Worm (Caenorhabditis elegans) whole organism, L1 larva: ENCODE measurements around the gene C24H11.2.

Source experiments
- C04F5.9 ChIP-seq: sonication (generic microtip); optimal IDR thresholded peaks from 2 replicates; lab custom pipeline; 2016; ENCODE audit warnings: missing genetic modification characterization, missing compliant biosample characterization
- C16A3.4 ChIP-seq: fragments of 150-350 bp; optimal IDR thresholded peaks from 2 replicates; lab custom pipeline; 2014; ENCODE audit warnings: missing biosample characterization, missing genetic modification characterization
- alr-1 ChIP-seq: fragments of 200-800 bp; sonication (Bioruptor generic); optimal IDR thresholded peaks from 2 replicates; lab custom pipeline; 2018; ENCODE audit warnings: borderline replicate concordance, mild to moderate bottlenecking, missing genetic modification characterization, missing compliant biosample characterization
- ama-1 ChIP-seq: fragments of 150-350 bp; optimal IDR thresholded peaks from 2 replicates; lab custom pipeline; 2014
- ceh-63 ChIP-seq: fragments of 200-800 bp; sonication (Bioruptor generic); optimal IDR thresholded peaks from 2 replicates; lab custom pipeline; 2018; ENCODE audit warnings: mild to moderate bottlenecking, missing genetic modification characterization, missing compliant biosample characterization
- ceh-8 ChIP-seq: fragments of 200-800 bp; sonication (Bioruptor generic); optimal IDR thresholded peaks from 2 replicates; lab custom pipeline; 2018; ENCODE audit warnings: mild to moderate bottlenecking, missing genetic modification characterization, moderate library complexity, missing compliant biosample characterization
- ceh-82 ChIP-seq, 3 experiments: fragments of 150-350 bp in 1 of 3; sonication (generic microtip) in 2 of 3; optimal IDR thresholded peaks; 2 replicates each; lab custom pipeline; 2014 to 2017; ENCODE audit warnings: missing biosample characterization in 3 of 3, missing genetic modification characterization in 3 of 3
- ceh-90 ChIP-seq: sonication (generic microtip); optimal IDR thresholded peaks from 2 replicates; lab custom pipeline; 2016; ENCODE audit warnings: missing genetic modification characterization, missing compliant biosample characterization
- dpl-1 ChIP-seq, 3 experiments: fragments of 150-350 bp in 2 of 3; sonication (generic microtip) in 1 of 3; optimal IDR thresholded peaks; 2 replicates each; lab custom pipeline; 2014 to 2017; ENCODE audit warnings: missing biosample characterization in 3 of 3, missing genetic modification characterization in 3 of 3, missing genetic modification reagents in 3 of 3
- efl-1 ChIP-seq, 4 experiments: fragments of 150-350 bp; optimal IDR thresholded peaks in 3 of 4; peaks in 1 of 4; 1 replicate in 1 of 4; 2 replicates in 3 of 4; lab custom pipeline; 2014; ENCODE audit warnings: missing biosample characterization in 2 of 4, missing genetic modification characterization in 2 of 4, missing genetic modification reagents in 2 of 4
- egl-27 ChIP-seq, 2 experiments: fragments of 150-350 bp in 1 of 2; sonication (generic microtip); optimal IDR thresholded peaks; 3 replicates each; lab custom pipeline; 2017 to 2018; ENCODE audit warnings: missing biosample characterization in 2 of 2, missing genetic modification characterization in 2 of 2, missing genetic modification reagents in 2 of 2
- elt-3 ChIP-seq, 6 experiments: fragments of 150-350 bp in 1 of 6; sonication (generic microtip); optimal IDR thresholded peaks; 2 replicates each; lab custom pipeline; 2017 to 2018; ENCODE audit warnings: missing biosample characterization in 6 of 6, missing genetic modification characterization in 6 of 6, inconsistent platforms in 1 of 6
- fkh-10 ChIP-seq: sonication (generic microtip); optimal IDR thresholded peaks from 2 replicates; lab custom pipeline; 2017; ENCODE audit warnings: missing biosample characterization, missing genetic modification reagents, missing genetic modification characterization
- fos-1 ChIP-seq: fragments of 150-350 bp; optimal IDR thresholded peaks from 2 replicates; lab custom pipeline; 2014; ENCODE audit warnings: missing biosample characterization, missing genetic modification characterization
- grh-1 ChIP-seq: fragments of 200-800 bp; sonication (Bioruptor generic); IDR thresholded peaks from 2 replicates; pipeline ENCODE4 v1.3.6; 2022; ENCODE audit warnings: missing genetic modification reagents, missing genetic modification characterization, missing compliant biosample characterization
- hpl-2 ChIP-seq: fragments of 150-350 bp; optimal IDR thresholded peaks from 2 replicates; lab custom pipeline; 2014; ENCODE audit warnings: missing biosample characterization, missing genetic modification reagents, missing genetic modification characterization
- irx-1 ChIP-seq: sonication (generic microtip); optimal IDR thresholded peaks from 2 replicates; lab custom pipeline; 2016; ENCODE audit warnings: missing genetic modification characterization, missing compliant biosample characterization
- isw-1 ChIP-seq: fragments of 200-800 bp; sonication (Bioruptor generic); IDR thresholded peaks from 2 replicates; pipeline ENCODE4 v1.3.6; 2022; ENCODE audit warnings: missing genetic modification characterization, missing compliant biosample characterization
- jun-1 ChIP-seq: fragments of 150-350 bp; optimal IDR thresholded peaks from 2 replicates; lab custom pipeline; 2014; ENCODE audit warnings: missing biosample characterization, missing genetic modification reagents, missing genetic modification characterization
- lin-14 ChIP-seq: fragments of 200-800 bp; sonication (Bioruptor generic); optimal IDR thresholded peaks from 2 replicates; lab custom pipeline; 2018; ENCODE audit warnings: mild to moderate bottlenecking, missing genetic modification characterization, moderate library complexity, missing compliant biosample characterization
- lin-35 ChIP-seq, 2 experiments: fragments of 150-350 bp; optimal IDR thresholded peaks; 2 replicates each; lab custom pipeline; 2014; ENCODE audit warnings: missing biosample characterization in 2 of 2, missing genetic modification characterization in 2 of 2, missing genetic modification reagents in 2 of 2
- lir-3 ChIP-seq: sonication (generic microtip); optimal IDR thresholded peaks from 2 replicates; lab custom pipeline; 2016; ENCODE audit warnings: mild to moderate bottlenecking, missing genetic modification characterization, moderate library complexity, missing compliant biosample characterization; ENCODE audit not compliant: poor library complexity
- lsy-2 ChIP-seq, 2 experiments: fragments of 150-350 bp; optimal IDR thresholded peaks; 2 replicates each; lab custom pipeline; 2014; ENCODE audit warnings: missing biosample characterization in 2 of 2, missing genetic modification characterization in 2 of 2
- mdl-1 ChIP-seq, 2 experiments: fragments of 150-350 bp; optimal IDR thresholded peaks; 2 replicates each; lab custom pipeline; 2014 to 2017; ENCODE audit warnings: missing biosample characterization in 2 of 2, missing genetic modification characterization in 2 of 2, inconsistent platforms in 1 of 2
- mef-2 ChIP-seq: fragments of 150-350 bp; optimal IDR thresholded peaks from 2 replicates; lab custom pipeline; 2014; ENCODE audit warnings: missing biosample characterization, missing genetic modification characterization
- mep-1 ChIP-seq: fragments of 150-350 bp; optimal IDR thresholded peaks from 2 replicates; lab custom pipeline; 2014; ENCODE audit warnings: missing biosample characterization, missing genetic modification characterization
- nhr-11 ChIP-seq: fragments of 150-350 bp; optimal IDR thresholded peaks from 2 replicates; lab custom pipeline; 2014; ENCODE audit warnings: missing biosample characterization, missing genetic modification characterization
- nhr-12 ChIP-seq: sonication (generic microtip); optimal IDR thresholded peaks from 2 replicates; lab custom pipeline; 2017; ENCODE audit warnings: missing biosample characterization, missing genetic modification characterization
- nhr-19 ChIP-seq: fragments of 200-800 bp; sonication (Bioruptor generic); conservative IDR thresholded peaks from 2 replicates; pipeline ENCODE4 v1.3.6; 2022; ENCODE audit warnings: missing genetic modification characterization, missing compliant biosample characterization
- nhr-20 ChIP-seq: sonication (generic microtip); optimal IDR thresholded peaks from 2 replicates; lab custom pipeline; 2016; ENCODE audit warnings: mild to moderate bottlenecking, missing genetic modification characterization, missing compliant biosample characterization
- nhr-71 ChIP-seq: sonication (generic microtip); optimal IDR thresholded peaks from 2 replicates; lab custom pipeline; 2016; ENCODE audit warnings: mild to moderate bottlenecking, missing genetic modification characterization, moderate library complexity, missing compliant biosample characterization
- nhr-84 ChIP-seq: sonication (generic microtip); optimal IDR thresholded peaks from 2 replicates; lab custom pipeline; 2017; ENCODE audit warnings: missing biosample characterization, missing genetic modification characterization
- pag-3 ChIP-seq: sonication (generic microtip); optimal IDR thresholded peaks from 2 replicates; lab custom pipeline; 2017; ENCODE audit warnings: missing genetic modification characterization, mild to moderate bottlenecking, missing compliant biosample characterization, antibody characterized with exemption, borderline replicate concordance; ENCODE audit not compliant: insufficient read depth
- pax-3 ChIP-seq: fragments of 200-800 bp; sonication (Bioruptor generic); optimal IDR thresholded peaks from 2 replicates; lab custom pipeline; 2018; ENCODE audit warnings: mild to moderate bottlenecking, missing genetic modification characterization, moderate library complexity, missing compliant biosample characterization
- skn-1 ChIP-seq: fragments of 150-350 bp; optimal IDR thresholded peaks from 2 replicates; lab custom pipeline; 2014; ENCODE audit warnings: missing biosample characterization, missing genetic modification characterization
- sox-4 ChIP-seq: sonication (generic microtip); optimal IDR thresholded peaks from 2 replicates; lab custom pipeline; 2016; ENCODE audit warnings: missing genetic modification characterization, missing compliant biosample characterization
- sptf-1 ChIP-seq: fragments of 150-350 bp; optimal IDR thresholded peaks from 2 replicates; lab custom pipeline; 2014; ENCODE audit warnings: missing biosample characterization, missing genetic modification characterization
- sup-37 ChIP-seq: fragments of 200-800 bp; sonication (Bioruptor generic); optimal IDR thresholded peaks from 2 replicates; lab custom pipeline; 2018; ENCODE audit warnings: mild to moderate bottlenecking, missing genetic modification characterization, missing compliant biosample characterization
- swsn-7 ChIP-seq: sonication (generic microtip); optimal IDR thresholded peaks from 2 replicates; lab custom pipeline; 2016; ENCODE audit warnings: missing genetic modification characterization, missing compliant biosample characterization
- tbx-2 ChIP-seq: sonication (generic microtip); optimal IDR thresholded peaks from 2 replicates; lab custom pipeline; 2016; ENCODE audit warnings: missing genetic modification characterization, missing compliant biosample characterization
- unc-130 ChIP-seq: fragments of 150-350 bp; optimal IDR thresholded peaks from 2 replicates; lab custom pipeline; 2017; ENCODE audit warnings: missing biosample characterization, missing genetic modification characterization, inconsistent platforms
- unc-30 ChIP-seq: sonication (generic microtip); optimal IDR thresholded peaks from 2 replicates; lab custom pipeline; 2017; ENCODE audit warnings: missing biosample characterization, missing genetic modification characterization
- unc-62 ChIP-seq: fragments of 150-350 bp; optimal IDR thresholded peaks from 2 replicates; lab custom pipeline; 2014; ENCODE audit warnings: missing biosample characterization, missing genetic modification reagents, missing genetic modification characterization
- xbp-1 ChIP-seq: sonication (generic microtip); optimal IDR thresholded peaks from 2 replicates; lab custom pipeline; 2016; ENCODE audit warnings: missing genetic modification characterization, missing compliant biosample characterization
- zag-1 ChIP-seq: fragments of 150-350 bp; optimal IDR thresholded peaks from 2 replicates; lab custom pipeline; 2014; ENCODE audit warnings: missing biosample characterization, missing genetic modification characterization
- ztf-11 ChIP-seq, 2 experiments: sonication (generic microtip); optimal IDR thresholded peaks; 2 replicates each; lab custom pipeline; 2016 to 2017; ENCODE audit warnings: missing genetic modification characterization in 2 of 2, missing biosample characterization in 1 of 2, missing compliant biosample characterization in 1 of 2

The C24H11.2 gene

DNA sequence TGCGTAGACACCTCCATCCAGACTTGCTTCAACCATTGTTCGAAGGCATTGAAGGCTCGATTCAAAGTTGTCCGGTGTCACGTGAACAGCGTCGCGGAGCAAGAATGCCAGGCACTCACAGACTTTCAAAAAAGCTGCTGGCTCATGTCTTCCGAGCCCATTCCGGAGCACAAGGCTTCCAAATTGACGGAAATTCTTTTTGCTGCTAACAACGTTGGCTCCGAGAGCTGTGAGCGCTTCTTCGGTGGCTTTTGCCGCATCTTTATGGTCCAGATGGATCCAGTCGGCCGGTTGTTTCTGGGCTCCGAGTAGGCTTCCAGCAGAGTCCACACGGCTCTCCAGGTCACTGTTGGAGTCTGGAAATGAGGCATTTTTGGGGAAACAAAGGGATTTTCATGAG, 34.3 kb downstream of the C24H11.2 start:
- TF ChIP-seq mef-2 (tag; lab: Kevin White, UChicago) (no peak), lsy-2 (tag; optimal IDR thresholded peaks at IDR 0.05; lab: Kevin White, UChicago) (no peak), xbp-1 (tag; lab: Kevin White, UChicago) (no peak), ceh-90 (tag; lab: Kevin White, UChicago) (no peak), alr-1 (tag; lab: Kevin White, UChicago) (no peak), nhr-12 (no peak)

DNA sequence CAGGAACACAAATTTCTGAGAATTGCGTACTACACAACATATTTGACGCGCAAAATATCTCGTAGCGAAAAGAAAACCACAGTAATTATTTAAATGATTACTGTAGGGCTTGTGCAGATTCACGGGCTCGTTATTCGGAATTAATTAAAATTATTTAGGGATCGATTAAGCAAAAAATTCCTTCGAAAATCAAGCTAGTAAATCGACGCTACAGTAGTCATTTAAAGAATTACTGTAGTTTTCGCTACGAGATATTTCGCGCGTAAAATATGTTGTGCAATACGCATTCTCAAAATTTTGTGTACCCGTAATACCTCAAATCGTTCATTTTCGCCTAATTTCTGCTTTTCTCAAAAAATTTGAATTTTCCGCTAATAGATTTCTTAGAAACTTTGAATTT, 41.3 kb downstream of the C24H11.2 start:
- TF ChIP-seq nhr-11 (no peak), pax-3 (no peak), mef-2 (tag; lab: Kevin White, UChicago) (no peak), nhr-84 (tag; lab: Kevin White, UChicago) (no peak), sox-4 (tag; lab: Kevin White, UChicago) (no peak), nhr-71 (tag; lab: Kevin White, UChicago) (no peak), skn-1 (tag; lab: Kevin White, UChicago) (no peak), lin-14 (GFP tag; lab: Kevin White, UChicago) (no peak), mdl-1 (tag; optimal IDR thresholded peaks at IDR 0.05; lab: Kevin White, UChicago) (no peak), elt-3 (tag; optimal IDR thresholded peaks at IDR 0.05; lab: Kevin White, UChicago) (no peak), ama-1 (no peak), irx-1 (tag; lab: Kevin White, UChicago) (no peak), lir-3 (tag; lab: Kevin White, UChicago) (no peak), xbp-1 (tag; lab: Kevin White, UChicago) (no peak), grh-1 (GFP tag; lab: Robert Waterston, UW) (no peak), fos-1 (no peak), efl-1 (optimal IDR thresholded peaks at IDR 0.05; lab: Kevin White, UChicago) (no peak), efl-1 (GFP tag; optimal IDR thresholded peaks at IDR 0.05 in 1 of 2; lab: Kevin White, UChicago) (no peak), C16A3.4 (tag; lab: Kevin White, UChicago) (no peak)
- TF ChIP-seq, all 84 proteins: peak for 0

DNA sequence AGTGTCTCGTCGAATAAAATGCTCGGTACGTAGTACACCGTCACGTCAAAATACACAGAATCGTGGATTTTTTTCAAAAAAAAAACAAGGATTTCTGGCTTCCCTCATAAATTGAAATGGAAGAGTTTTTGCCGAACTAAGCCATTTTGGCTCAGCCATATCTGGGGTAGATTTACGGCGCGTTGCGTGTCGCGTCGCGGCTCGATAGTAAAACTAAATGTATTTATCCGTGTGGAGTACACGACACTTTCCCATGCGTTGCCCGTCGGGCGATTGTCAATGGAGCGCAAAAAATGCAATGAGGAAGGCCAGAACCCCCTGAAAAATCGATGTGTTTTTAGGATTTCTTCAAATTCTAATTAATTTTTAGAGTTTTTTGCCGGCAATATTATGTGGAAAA, 41.9 kb downstream of the C24H11.2 start:
- TF ChIP-seq dpl-1 (GFP tag; optimal IDR thresholded peaks at IDR 0.05; lab: Kevin White, UChicago) (no peak), unc-30 (tag; lab: Kevin White, UChicago) (no peak), egl-27 (tag; optimal IDR thresholded peaks at IDR 0.05; lab: Kevin White, UChicago) (no peak), fos-1 (no peak), sup-37 (GFP tag; lab: Kevin White, UChicago) (no peak), lin-35 (GFP tag; optimal IDR thresholded peaks at IDR 0.05; lab: Kevin White, UChicago) (no peak), ceh-63 (no peak), pag-3 (no peak)
- TF ChIP-seq, all 84 proteins: peak for 0

DNA sequence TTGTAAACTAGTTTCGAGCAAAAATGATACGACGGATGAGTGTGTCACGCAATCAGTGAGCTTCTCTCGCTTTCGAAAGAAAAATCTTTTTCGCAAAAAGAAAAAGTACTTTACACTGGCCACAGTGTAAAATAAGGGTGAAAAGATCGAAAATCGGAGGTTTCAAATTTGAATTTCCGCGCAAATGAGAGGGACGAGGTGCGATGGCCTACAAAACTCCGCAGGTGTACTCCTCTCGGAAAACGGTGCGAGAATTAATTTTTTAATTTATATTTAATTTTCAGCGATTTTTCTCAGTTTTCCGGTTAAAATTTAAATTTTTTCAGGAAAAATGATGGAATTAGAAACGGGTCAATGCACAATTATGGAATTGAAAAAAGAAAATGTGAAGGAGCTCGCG, 45.4 kb downstream of the C24H11.2 start, which contains the start of gene mrt-2:
Gene mrt-2 (plus strand): TSS at position 49 of the 400 bp plus-strand sequence.
- peak; percentile 90 for TF ChIP-seq nhr-19 (GFP tag; lab: Robert Waterston, UW)
- TF ChIP-seq isw-1, result peak; percentile 78
- TF ChIP-seq ceh-82 (tag; optimal IDR thresholded peaks at IDR 0.05; lab: Kevin White, UChicago), result peak; percentile 18 to 68 (median 67)
- TF ChIP-seq nhr-20 (tag; lab: Kevin White, UChicago), result peak; percentile 92
- TF ChIP-seq C04F5.9, result peak; percentile 91
- no peak for TF ChIP-seq sptf-1 (tag; lab: Kevin White, UChicago)
- TF ChIP-seq pag-3, result no peak
- no peak for TF ChIP-seq zag-1
- no peak for TF ChIP-seq lir-3 (tag; lab: Kevin White, UChicago)
- TF ChIP-seq swsn-7, result peak; percentile 84
- peak; percentile 96 for TF ChIP-seq irx-1 (tag; lab: Kevin White, UChicago)
- TF ChIP-seq hpl-2 (GFP tag; lab: Kevin White, UChicago), result no peak
- peak; percentile 14 for TF ChIP-seq sup-37 (GFP tag; lab: Kevin White, UChicago)
- peak; percentile 23 for TF ChIP-seq fkh-10 (GFP tag; lab: Kevin White, UChicago)
- peak; percentile 93 for TF ChIP-seq sox-4 (tag; lab: Kevin White, UChicago)
- TF ChIP-seq ceh-8 (GFP tag; lab: Kevin White, UChicago), result peak; percentile 54
- TF ChIP-seq skn-1 (tag; lab: Kevin White, UChicago), result peak; percentile 78
- TF ChIP-seq ztf-11 (tag; optimal IDR thresholded peaks at IDR 0.05; lab: Kevin White, UChicago), result peak in 1 of 2 experiments; percentile 95
- no peak for TF ChIP-seq unc-62
- TF ChIP-seq ama-1, result no peak
- TF ChIP-seq fos-1, result peak; percentile 48
- peak; percentile 34 for TF ChIP-seq jun-1 (tag; lab: Kevin White, UChicago)
- peak; percentile 79 for TF ChIP-seq mep-1
- TF ChIP-seq unc-130, result peak; percentile 76
- peak; percentile 94 for TF ChIP-seq tbx-2 (tag; lab: Kevin White, UChicago)
- TF ChIP-seq egl-27 (tag; optimal IDR thresholded peaks at IDR 0.05; lab: Kevin White, UChicago), result no peak
- no peak for TF ChIP-seq mef-2 (tag; lab: Kevin White, UChicago)
